Worm (Caenorhabditis elegans): ENCODE data around the gene lex-1.

Gene lex-1

ce11 chrIV:12088898-12089297 lies 9.6 kb downstream of the lex-1 start (continued):
- TF ChIP-seq F10B5.3 (tag; optimal IDR thresholded peaks at IDR 0.05) (no peak), lim-7 (GFP tag; IDR thresholded peaks at IDR 0.05) (no peak), egl-43 (GFP tag; IDR thresholded peaks at IDR 0.05) (no peak), ceh-44 (GFP tag; IDR thresholded peaks at IDR 0.05) (no peak), mxl-2 (GFP tag; conservative IDR thresholded peaks at IDR 0.05) (no peak)

- TF ChIP-seq fos-1 (tag; optimal IDR thresholded peaks at IDR 0.05) = no peak
- peak in 1 of 2 experiments; percentile 38 for TF ChIP-seq unc-62 (GFP tag; optimal IDR thresholded peaks at IDR 0.05 in 1 of 2)
- TF ChIP-seq unc-62 (tag; optimal IDR thresholded peaks at IDR 0.05) = no peak
Measured at ce11 chrIV:12089551-12089950, 10.3 kb downstream of the lex-1 start, which contains the start of gene F11A10.6. Gene F11A10.6, minus strand, starts transcription at chrIV:12089651.

ce11 chrIV:12092113-12092512 lies 12.8 kb downstream of the lex-1 start, which contains the start of gene mig-32:
Gene mig-32, minus strand, starts transcription at chrIV:12092213.
- TF ChIP-seq daf-19 (GFP tag; conservative IDR thresholded peaks at IDR 0.05) (no peak), zip-11 (GFP tag; IDR thresholded peaks at IDR 0.05) (no peak), gei-8 (GFP tag; optimal IDR thresholded peaks at IDR 0.05) (no peak), mes-2 (tag; optimal IDR thresholded peaks at IDR 0.05; ENCODE audit: poor library complexity, severe bottlenecking) (no peak), lin-29 (GFP tag; IDR thresholded peaks at IDR 0.05) (no peak), F49E8.2 (tag; optimal IDR thresholded peaks at IDR 0.05; ENCODE audit: borderline replicate concordance) (no peak), aha-1 (tag) (no peak), snpc-4 (tag; optimal IDR thresholded peaks at IDR 0.05) (no peak), snpc-1.2 (GFP tag; IDR thresholded peaks at IDR 0.05) (no peak), Y105C5A.15 (GFP tag; IDR thresholded peaks at IDR 0.05) (no peak), ZK337.2 (GFP tag; IDR thresholded peaks at IDR 0.05) (no peak), zfp-2 (tag; optimal IDR thresholded peaks at IDR 0.05) (no peak), nhr-6 (tag; optimal IDR thresholded peaks at IDR 0.05) (no peak), ceh-44 (GFP tag; IDR thresholded peaks at IDR 0.05) (no peak)

- TF ChIP-seq zfp-2 (tag; optimal IDR thresholded peaks at IDR 0.05) (no peak), mxl-3 (GFP tag; optimal IDR thresholded peaks at IDR 0.05) (no peak), zip-2 (tag; optimal IDR thresholded peaks at IDR 0.05) (no peak), lin-29 (GFP tag; IDR thresholded peaks at IDR 0.05) (no peak), R02D3.7 (tag; optimal IDR thresholded peaks at IDR 0.05) (no peak), lsy-2 (tag; optimal IDR thresholded peaks at IDR 0.05) (peak in 1 of 2 experiments; percentile 91), nhr-76 (tag; optimal IDR thresholded peaks at IDR 0.05) (no peak)
Measured at ce11 chrIV:12093384-12093783, 14.1 kb downstream of the lex-1 start, which contains the start of gene cpsf-4. Gene cpsf-4, minus strand, starts transcription at chrIV:12093445.

- TF ChIP-seq php-3 (GFP tag; IDR thresholded peaks at IDR 0.05) (no peak), nhr-25 (tag; optimal IDR thresholded peaks at IDR 0.05; ENCODE audit: borderline replicate concordance, insufficient read depth) (no peak), ztf-11 (tag; optimal IDR thresholded peaks at IDR 0.05) (no peak), F10B5.3 (tag; optimal IDR thresholded peaks at IDR 0.05) (no peak), zfp-3 (GFP tag; conservative IDR thresholded peaks at IDR 0.05) (no peak), unc-62 (GFP tag; optimal IDR thresholded peaks at IDR 0.05 in 1 of 2) (peak in 1 of 2 experiments; percentile 48), unc-62 (tag; optimal IDR thresholded peaks at IDR 0.05) (no peak), Y75B8A.6 (GFP tag; IDR thresholded peaks at IDR 0.05) (no peak), daf-16 (GFP tag; optimal IDR thresholded peaks at IDR 0.05) (no peak), daf-16 (tag; optimal IDR thresholded peaks at IDR 0.05) (peak; percentile 24), lin-13 (GFP tag; optimal IDR thresholded peaks at IDR 0.05) (no peak), mes-2 (tag; optimal IDR thresholded peaks at IDR 0.05; ENCODE audit: poor library complexity, severe bottlenecking) (peak; percentile 28), Y48G9A.11 (GFP tag; IDR thresholded peaks at IDR 0.05) (no peak), ceh-28 (tag; optimal IDR thresholded peaks at IDR 0.05) (peak; percentile 3), dmd-6 (GFP tag; IDR thresholded peaks at IDR 0.05) (no peak), nhr-42 (GFP tag; IDR thresholded peaks at IDR 0.05) (no peak), ceh-20 (GFP tag; IDR thresholded peaks at IDR 0.05) (no peak), hif-1 (tag; optimal IDR thresholded peaks at IDR 0.05) (peak in 1 of 2 experiments; percentile 32)
Measured at ce11 chrIV:12093819-12094218, 14.5 kb downstream of the lex-1 start, which contains the start of gene F11A10.5. Gene F11A10.5, plus strand, starts transcription at chrIV:12094119.
